Worm (Caenorhabditis elegans): ENCODE measurements around the gene col-123.

Gene col-123

ce11 chrIV:9799129-9799528 is 22.6 kb upstream of the col-123 start, which contains the start of gene fat-4:
TSS of gene fat-4 (plus strand) at chrIV:9799429.
- TF ChIP-seq Y48G9A.11 (GFP tag; IDR thresholded peaks at IDR 0.05) (no peak), D1046.2 (GFP tag; IDR thresholded peaks at IDR 0.05) (no peak), hmg-1.1 (GFP tag; IDR thresholded peaks at IDR 0.05) (no peak), T26A8.4 (GFP tag; IDR thresholded peaks at IDR 0.05) (no peak), lin-38 (GFP tag; IDR thresholded peaks at IDR 0.05) (no peak), dmd-9 (GFP tag; IDR thresholded peaks at IDR 0.05) (no peak), php-3 (GFP tag; IDR thresholded peaks at IDR 0.05) (no peak), Y105C5A.15 (GFP tag; IDR thresholded peaks at IDR 0.05) (no peak), ceh-44 (GFP tag; IDR thresholded peaks at IDR 0.05) (no peak), madf-9 (GFP tag; conservative IDR thresholded peaks at IDR 0.05) (no peak), unc-130 (GFP tag; optimal IDR thresholded peaks at IDR 0.05) (no peak), nhr-111 (GFP tag; optimal IDR thresholded peaks at IDR 0.05) (no peak), saeg-2 (GFP tag; IDR thresholded peaks at IDR 0.05) (no peak), ceh-28 (tag; optimal IDR thresholded peaks at IDR 0.05) (no peak), zip-11 (GFP tag; IDR thresholded peaks at IDR 0.05) (no peak), nhr-48 (tag; optimal IDR thresholded peaks at IDR 0.05) (no peak)

ce11 chrIV:9799664-9800063 is 22.1 kb upstream of the col-123 start:
- TF ChIP-seq egl-43 (GFP tag; IDR thresholded peaks at IDR 0.05) (no peak), lsy-2 (tag; optimal IDR thresholded peaks at IDR 0.05) (peak in 1 of 2 experiments; percentile 4), cey-2 (tag; optimal IDR thresholded peaks at IDR 0.05; ENCODE audit: borderline replicate concordance, insufficient read depth) (no peak), fos-1 (tag; optimal IDR thresholded peaks at IDR 0.05) (no peak), gei-8 (GFP tag; optimal IDR thresholded peaks at IDR 0.05) (no peak), lir-3 (tag; optimal IDR thresholded peaks at IDR 0.05) (no peak), nhr-28 (tag; optimal IDR thresholded peaks at IDR 0.05) (no peak), unc-62 (GFP tag; optimal IDR thresholded peaks at IDR 0.05 in 1 of 2) (no peak), unc-62 (tag; optimal IDR thresholded peaks at IDR 0.05) (no peak), dpl-1 (GFP tag; optimal IDR thresholded peaks at IDR 0.05) (no peak), lin-38 (GFP tag; IDR thresholded peaks at IDR 0.05) (no peak), nhr-10 (tag; optimal IDR thresholded peaks at IDR 0.05) (no peak), nhr-76 (tag; optimal IDR thresholded peaks at IDR 0.05) (no peak), dmd-6 (GFP tag; IDR thresholded peaks at IDR 0.05) (peak; percentile 24; the same call in 1 of the 2 replicates), attf-4 (tag; optimal IDR thresholded peaks at IDR 0.05) (no peak), ZK337.2 (GFP tag; IDR thresholded peaks at IDR 0.05) (no peak), nhr-237 (tag; optimal IDR thresholded peaks at IDR 0.05) (no peak), lin-13 (GFP tag; optimal IDR thresholded peaks at IDR 0.05) (no peak), spr-1 (tag; optimal IDR thresholded peaks at IDR 0.05) (no peak), ceh-44 (GFP tag; IDR thresholded peaks at IDR 0.05) (no peak), zfp-3 (GFP tag; conservative IDR thresholded peaks at IDR 0.05) (no peak), hmg-1.1 (GFP tag; IDR thresholded peaks at IDR 0.05) (no peak), nhr-25 (tag; optimal IDR thresholded peaks at IDR 0.05; ENCODE audit: borderline replicate concordance, insufficient read depth) (no peak), Y105C5A.15 (GFP tag; IDR thresholded peaks at IDR 0.05) (no peak), spr-3 (GFP tag; optimal IDR thresholded peaks at IDR 0.05) (no peak), aha-1 (tag) (peak; percentile 84), zip-11 (GFP tag; IDR thresholded peaks at IDR 0.05) (no peak), set-16 (GFP tag; IDR thresholded peaks at IDR 0.05) (no peak), ces-1 (GFP tag; optimal IDR thresholded peaks at IDR 0.05) (no peak), lim-7 (GFP tag; IDR thresholded peaks at IDR 0.05) (no peak), hlh-11 (tag; optimal IDR thresholded peaks at IDR 0.05) (peak; percentile 55), nhr-102 (tag; optimal IDR thresholded peaks at IDR 0.05) (no peak), zfp-2 (tag; optimal IDR thresholded peaks at IDR 0.05) (no peak), Y48G9A.11 (GFP tag; IDR thresholded peaks at IDR 0.05) (no peak), hif-1 (tag; optimal IDR thresholded peaks at IDR 0.05) (no peak), hlh-30 (tag; optimal IDR thresholded peaks at IDR 0.05; ENCODE audit: insufficient read depth) (peak; percentile 42), fkh-10 (GFP tag; optimal IDR thresholded peaks at IDR 0.05) (no peak), arid-1 (GFP tag; conservative IDR thresholded peaks at IDR 0.05) (no peak), unc-130 (GFP tag; optimal IDR thresholded peaks at IDR 0.05) (no peak), ama-1 (optimal IDR thresholded peaks at IDR 0.05) (no peak), unc-39 (tag; optimal IDR thresholded peaks at IDR 0.05) (no peak)
